Fruit fly (Drosophila melanogaster): ENCODE data around the gene Skadu.
A peak's percentile ranks its signal among the peaks of the same experiment; 100 is the strongest.

The Skadu gene

DNA sequence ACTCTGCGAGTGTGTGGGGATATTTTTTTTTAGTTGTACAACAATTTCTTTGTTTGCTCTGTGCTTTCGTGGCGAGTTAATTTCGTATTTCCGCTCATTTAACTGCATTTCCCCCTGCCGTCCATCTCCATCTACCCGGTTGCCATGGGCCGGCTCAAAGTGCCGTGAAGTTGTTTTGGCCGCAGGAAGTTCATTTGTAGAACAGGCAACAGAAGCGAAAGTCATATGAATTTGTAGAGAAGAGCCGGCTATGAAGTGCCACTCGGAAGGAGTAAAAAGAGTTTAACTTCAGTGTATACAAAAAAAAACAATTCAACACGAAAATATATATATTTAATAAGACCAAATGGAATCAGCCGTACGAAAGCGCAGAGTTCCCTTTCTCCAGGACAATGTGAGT is at the start of gene Skadu:
Gene Skadu, plus strand, starts transcription at position 301 of the 400 bp plus-strand sequence.
- TF ChIP-seq pan (optimal IDR thresholded peaks at IDR 0.05) (no peak), Dll (optimal IDR thresholded peaks at IDR 0.05) (no peak), EcR (GFP tag; optimal IDR thresholded peaks at IDR 0.05) (no peak), CG8478 (optimal IDR thresholded peaks at IDR 0.05) (no peak), usp (GFP tag; optimal IDR thresholded peaks at IDR 0.05) (no peak)

DNA sequence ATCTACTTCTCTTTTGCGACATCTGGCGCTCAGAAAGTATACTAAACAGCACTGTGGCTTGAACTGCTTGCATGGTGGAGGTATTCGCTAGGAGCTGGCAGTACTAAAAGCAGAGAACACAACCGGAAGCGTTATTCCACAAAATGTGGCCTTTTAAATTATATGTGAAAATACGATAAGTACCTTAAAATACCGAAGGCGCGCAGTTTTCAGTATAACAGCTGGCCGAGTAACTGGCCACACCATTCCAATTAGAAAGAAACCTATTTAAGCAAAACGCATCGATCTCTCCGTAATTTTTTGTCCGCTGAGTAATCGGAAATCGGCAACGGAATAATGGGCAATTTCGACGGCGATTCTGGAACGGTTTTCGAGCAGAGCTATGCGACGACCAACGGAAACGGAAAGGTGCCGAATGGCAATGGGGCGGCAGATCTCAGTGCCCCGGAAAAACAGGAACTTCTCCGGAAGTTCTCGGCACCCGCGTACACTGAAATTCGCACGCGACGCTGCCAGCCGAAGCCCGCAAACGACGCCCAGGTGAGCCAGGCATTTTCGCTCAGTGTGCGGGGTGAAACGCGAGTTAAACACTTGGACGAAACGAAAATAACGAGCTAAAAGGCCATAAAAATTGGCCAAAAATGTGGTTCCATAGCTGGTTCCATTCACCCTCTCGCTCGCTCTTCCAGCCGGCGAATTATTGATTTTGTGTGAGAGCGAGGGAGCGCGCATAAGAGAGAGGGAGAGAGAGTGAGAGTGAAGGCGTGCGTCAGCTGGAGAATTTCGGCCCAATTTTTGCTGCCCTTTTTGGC is 48.2 kb upstream of the Skadu start, which contains the start of gene lace:
Gene lace, plus strand, starts transcription at position 243 of the 812 bp plus-strand sequence.
- TF ChIP-seq usp (GFP tag; optimal IDR thresholded peaks at IDR 0.05) = no peak
- TF ChIP-seq Dll (optimal IDR thresholded peaks at IDR 0.05) = peak; percentile 64
- peak; percentile 33 for TF ChIP-seq CG8478 (optimal IDR thresholded peaks at IDR 0.05)
- no peak for TF ChIP-seq pan (optimal IDR thresholded peaks at IDR 0.05)
- no peak for TF ChIP-seq EcR (GFP tag; optimal IDR thresholded peaks at IDR 0.05)
- TF ChIP-seq psq (optimal IDR thresholded peaks at IDR 0.05) = no peak

DNA sequence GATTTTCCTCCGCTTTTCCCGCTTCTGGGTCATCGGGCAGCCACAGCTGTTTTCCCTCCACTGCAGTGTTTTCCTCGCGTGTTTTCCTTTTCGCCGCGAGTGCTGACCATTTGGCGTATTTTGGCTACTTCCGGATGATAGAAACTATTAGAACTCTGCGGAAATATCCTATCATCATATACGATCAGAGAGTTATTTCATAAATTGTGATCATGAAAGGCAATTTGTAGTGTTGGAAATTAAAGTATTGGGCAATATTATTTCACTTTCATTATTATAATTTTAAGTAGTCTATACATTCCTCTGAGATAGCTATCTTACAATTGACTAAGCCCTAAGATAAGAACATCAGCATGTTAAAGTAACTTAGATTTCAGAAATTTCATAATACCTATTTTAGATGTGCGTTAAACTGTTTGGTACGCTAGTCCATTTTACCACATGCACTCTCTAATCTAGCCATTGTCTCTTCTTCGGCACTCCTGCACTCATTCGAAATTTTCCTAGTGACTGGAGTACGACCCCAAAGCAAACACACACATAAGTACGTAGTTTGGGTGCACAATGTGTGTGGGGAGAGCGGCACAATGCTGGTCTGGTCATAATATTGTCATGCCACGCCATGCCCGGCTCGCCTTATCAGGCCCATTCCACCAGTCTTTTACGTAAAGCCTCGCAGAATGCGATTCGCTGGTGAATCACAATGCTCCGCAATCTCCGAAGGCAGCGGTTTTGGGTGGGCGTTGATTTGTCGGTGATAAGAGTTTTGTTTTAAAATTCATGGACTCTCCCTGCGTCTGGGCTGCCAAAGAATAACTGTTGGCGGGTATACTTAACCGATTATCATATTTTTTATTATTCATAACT is 47.4 kb upstream of the Skadu start:
- TF ChIP-seq Dll (optimal IDR thresholded peaks at IDR 0.05) (no peak), psq (optimal IDR thresholded peaks at IDR 0.05) (no peak), pan (optimal IDR thresholded peaks at IDR 0.05) (no peak), EcR (GFP tag; optimal IDR thresholded peaks at IDR 0.05) (no peak), CG8478 (optimal IDR thresholded peaks at IDR 0.05) (no peak), usp (GFP tag; optimal IDR thresholded peaks at IDR 0.05) (no peak)

DNA sequence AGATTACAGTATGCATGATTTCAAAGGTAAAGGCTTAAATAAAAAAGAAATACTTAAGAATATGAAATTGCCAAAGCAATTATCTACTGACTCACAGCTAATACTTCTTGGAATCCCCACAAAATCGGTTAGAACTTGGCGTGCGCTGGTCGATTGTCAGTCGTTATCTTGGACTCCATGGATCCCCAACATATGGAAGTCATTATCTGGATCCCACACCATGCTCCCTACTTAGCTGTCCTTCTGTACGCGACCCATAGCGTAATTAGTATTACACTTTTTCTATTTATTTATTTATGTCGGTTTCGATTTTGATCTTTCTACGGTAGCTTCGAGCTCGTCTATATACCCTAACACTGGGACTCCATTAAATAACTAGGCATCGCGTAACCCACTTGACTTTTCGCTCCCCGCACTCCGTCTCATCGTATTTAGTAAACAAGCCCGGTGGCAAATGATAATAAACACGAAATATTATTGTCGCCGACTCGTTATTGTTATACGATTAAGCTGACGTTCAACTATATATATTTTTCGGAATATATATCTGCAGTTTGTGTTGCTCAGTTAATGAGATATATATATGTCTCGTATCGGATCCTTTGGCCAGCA is 46.3 kb upstream of the Skadu start:
- TF ChIP-seq psq (optimal IDR thresholded peaks at IDR 0.05) (no peak), EcR (GFP tag; optimal IDR thresholded peaks at IDR 0.05) (no peak), CG8478 (optimal IDR thresholded peaks at IDR 0.05) (no peak), Dll (optimal IDR thresholded peaks at IDR 0.05) (no peak), pan (optimal IDR thresholded peaks at IDR 0.05) (no peak), usp (GFP tag; optimal IDR thresholded peaks at IDR 0.05) (no peak)

DNA sequence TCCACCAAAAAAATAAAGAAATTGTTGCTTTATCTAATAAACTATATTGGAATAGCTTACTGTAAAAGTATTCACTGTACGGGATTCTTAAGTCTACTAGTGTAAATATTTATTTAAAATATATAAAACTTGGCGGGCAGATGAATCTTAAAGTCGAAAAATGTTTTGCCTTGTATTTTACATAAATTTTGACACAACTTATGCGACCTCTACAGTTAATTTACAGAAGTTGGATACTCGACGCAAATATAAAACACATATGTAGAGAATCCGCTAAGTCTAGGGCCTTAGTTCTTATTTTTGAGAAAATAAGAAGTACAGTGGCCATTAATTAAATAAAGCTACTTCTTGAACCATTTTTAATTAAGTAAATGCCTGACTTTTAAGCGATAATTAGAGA is 42.8 kb upstream of the Skadu start:
- TF ChIP-seq psq (optimal IDR thresholded peaks at IDR 0.05) (no peak), usp (GFP tag; optimal IDR thresholded peaks at IDR 0.05) (no peak), EcR (GFP tag; optimal IDR thresholded peaks at IDR 0.05) (no peak), Dll (optimal IDR thresholded peaks at IDR 0.05) (no peak), CG8478 (optimal IDR thresholded peaks at IDR 0.05) (no peak)

DNA sequence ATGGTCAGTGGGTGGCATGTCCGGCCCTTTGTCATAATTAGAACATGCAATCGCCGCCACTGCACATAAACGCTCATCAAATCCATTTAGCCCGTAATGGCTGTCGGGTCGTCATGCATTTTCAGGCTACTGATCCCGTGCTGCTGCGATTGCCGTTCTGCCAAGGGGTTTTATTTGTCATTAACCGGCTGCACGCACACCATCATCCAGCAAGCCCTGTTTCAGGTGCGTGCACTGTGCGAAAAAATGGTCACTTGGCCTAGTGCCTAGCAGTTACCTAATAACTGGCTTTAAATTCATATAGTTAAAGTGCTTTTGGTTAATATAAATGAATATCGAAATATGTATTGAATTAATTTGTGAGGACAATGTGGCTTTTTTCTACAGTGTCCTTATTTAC is 9.9 kb upstream of the Skadu start:
- TF ChIP-seq usp (GFP tag; optimal IDR thresholded peaks at IDR 0.05) = no peak
- TF ChIP-seq Dll (optimal IDR thresholded peaks at IDR 0.05) = no peak
- no peak for TF ChIP-seq psq (optimal IDR thresholded peaks at IDR 0.05)
- no peak for TF ChIP-seq CG8478 (optimal IDR thresholded peaks at IDR 0.05)
- no peak for TF ChIP-seq EcR (GFP tag; optimal IDR thresholded peaks at IDR 0.05)
- TF ChIP-seq pan (optimal IDR thresholded peaks at IDR 0.05) = no peak

DNA sequence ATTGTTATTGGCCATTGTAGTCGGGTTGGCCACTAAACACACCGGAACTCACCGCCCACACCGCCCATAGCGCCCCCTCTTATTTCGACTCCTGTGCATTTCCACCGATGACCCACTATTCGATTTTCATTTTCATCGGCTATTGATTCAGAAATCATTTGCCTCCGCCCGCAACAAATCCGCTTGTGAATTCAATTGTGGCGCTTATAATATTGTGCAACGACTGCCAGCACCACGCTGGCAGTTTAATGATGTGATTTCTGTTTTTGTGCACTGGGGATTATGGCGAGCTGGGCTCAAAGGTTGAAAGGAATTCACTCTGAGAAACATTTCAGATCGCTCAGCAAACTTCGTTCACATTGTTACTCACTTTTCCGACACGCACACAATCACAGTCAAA is 2.8 kb downstream of the Skadu start, which contains the start of gene CG15256:
Gene CG15256, plus strand, starts transcription at position 301 of the 400 bp plus-strand sequence.
- no peak for TF ChIP-seq psq (optimal IDR thresholded peaks at IDR 0.05)

DNA sequence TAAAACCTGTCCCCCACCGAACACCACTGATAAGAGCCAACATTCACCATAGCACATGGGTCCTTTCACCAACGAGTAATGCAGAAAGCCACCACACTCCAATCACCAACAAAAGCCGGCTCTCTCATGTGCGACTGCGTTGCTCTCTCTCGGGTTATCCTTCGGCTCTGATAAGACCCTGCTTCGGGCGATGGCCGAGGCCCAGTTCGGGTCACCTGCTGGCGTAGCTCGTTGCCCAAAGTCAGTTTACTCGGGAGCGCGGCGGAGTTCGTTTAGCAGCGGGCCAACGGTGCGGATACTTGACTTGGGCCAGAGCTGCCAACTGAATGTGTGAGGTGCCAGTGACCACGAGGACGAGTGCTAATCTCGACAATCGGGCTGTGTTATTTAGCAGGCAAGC is 5.2 kb downstream of the Skadu start, which contains the start of gene kek3:
Gene kek3, plus strand, starts transcription at position 244 of the 400 bp plus-strand sequence.
- no peak for TF ChIP-seq usp (GFP tag; optimal IDR thresholded peaks at IDR 0.05)
- no peak for TF ChIP-seq Dll (optimal IDR thresholded peaks at IDR 0.05)
- no peak for TF ChIP-seq EcR (GFP tag; optimal IDR thresholded peaks at IDR 0.05)
- TF ChIP-seq pan (optimal IDR thresholded peaks at IDR 0.05) = no peak
- TF ChIP-seq CG8478 (optimal IDR thresholded peaks at IDR 0.05) = no peak
- TF ChIP-seq psq (optimal IDR thresholded peaks at IDR 0.05) = no peak

DNA sequence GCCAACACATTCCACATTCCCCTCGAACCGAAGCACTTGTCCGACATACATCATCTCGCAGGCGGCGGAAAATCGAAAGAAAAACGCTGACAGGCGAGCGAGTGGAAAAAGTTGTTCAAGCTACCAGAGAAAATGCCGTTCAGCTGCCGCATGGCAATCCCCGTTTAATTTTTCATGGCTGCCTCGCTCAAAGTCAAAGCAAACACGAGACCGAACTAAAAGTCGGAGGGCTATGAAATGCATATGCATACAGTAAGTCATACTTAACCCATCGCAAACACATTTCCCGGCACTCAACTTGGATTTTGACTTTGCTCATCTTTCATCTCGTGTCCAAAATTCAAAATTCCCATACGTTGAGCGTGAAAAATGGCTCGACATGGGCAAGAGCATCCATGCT is 8.5 kb downstream of the Skadu start:
- no peak for TF ChIP-seq EcR (GFP tag; optimal IDR thresholded peaks at IDR 0.05)
- no peak for TF ChIP-seq Dll (optimal IDR thresholded peaks at IDR 0.05)
- TF ChIP-seq usp (GFP tag; optimal IDR thresholded peaks at IDR 0.05) = no peak
- no peak for TF ChIP-seq CG8478 (optimal IDR thresholded peaks at IDR 0.05)
- TF ChIP-seq pan (optimal IDR thresholded peaks at IDR 0.05) = no peak
- no peak for TF ChIP-seq psq (optimal IDR thresholded peaks at IDR 0.05)
